Fruit fly (Drosophila melanogaster) whole organism, embryonic: ENCODE measurements around the gene CG9328.
A peak's percentile ranks its signal among the peaks of the same experiment; 100 is the strongest.

Source experiments
- Aef1 ChIP-seq: fragments of 200-800 bp; sonication (Bioruptor generic); IDR thresholded peaks from 3 replicates; pipeline ENCODE4 v1.3.6; 2022; ENCODE audit warnings: missing biosample characterization, missing genetic modification characterization
- CG10147 ChIP-seq: fragments of 200-800 bp; sonication (Bioruptor generic); optimal IDR thresholded peaks from 2 replicates; lab custom pipeline; 2019; ENCODE audit warnings: missing biosample characterization, mild to moderate bottlenecking, missing genetic modification characterization, moderate library complexity
- CG12071 ChIP-seq: fragments of 200-800 bp; sonication (Bioruptor generic); optimal IDR thresholded peaks from 3 replicates; lab custom pipeline; 2018; ENCODE audit warnings: missing biosample characterization, mild to moderate bottlenecking, missing genetic modification characterization
- CG1233 ChIP-seq: fragments of 200-800 bp; sonication (Bioruptor generic); optimal IDR thresholded peaks from 4 replicates; lab custom pipeline; 2018; ENCODE audit warnings: missing biosample characterization, mild to moderate bottlenecking, missing genetic modification characterization
- CG14667 ChIP-seq: fragments of 200-800 bp; sonication (Bioruptor generic); IDR thresholded peaks from 2 replicates; pipeline ENCODE4 v1.3.6; 2022; ENCODE audit warnings: missing biosample characterization, missing genetic modification characterization
- CG14710 ChIP-seq: fragments of 200-800 bp; sonication (Bioruptor generic); optimal IDR thresholded peaks from 3 replicates; lab custom pipeline; 2019; ENCODE audit warnings: missing biosample characterization, mild to moderate bottlenecking, missing genetic modification characterization, moderate library complexity
- CG14860 ChIP-seq: fragments of 200-800 bp; sonication (Bioruptor generic); IDR thresholded peaks from 3 replicates; pipeline ENCODE4 v1.3.6; 2022; ENCODE audit warnings: missing biosample characterization, missing genetic modification characterization; ENCODE audit not compliant: partially characterized antibody
- CG14965 ChIP-seq: fragments of 200-800 bp; sonication (Bioruptor generic); optimal IDR thresholded peaks from 2 replicates; lab custom pipeline; 2016; ENCODE audit warnings: missing biosample characterization, missing genetic modification characterization, borderline replicate concordance
- CG1602 ChIP-seq: fragments of 200-800 bp; sonication (Bioruptor generic); optimal IDR thresholded peaks from 3 replicates; lab custom pipeline; 2016; ENCODE audit warnings: missing biosample characterization, missing genetic modification characterization
- CG16779 ChIP-seq: fragments of 200-800 bp; sonication (Bioruptor generic); IDR thresholded peaks from 2 replicates; pipeline ENCODE4 v1.3.6; 2022; ENCODE audit warnings: missing biosample characterization, missing genetic modification characterization
- CG1792 ChIP-seq: fragments of 200-800 bp; sonication (Bioruptor generic); optimal IDR thresholded peaks from 2 replicates; lab custom pipeline; 2016; ENCODE audit warnings: missing biosample characterization, missing genetic modification characterization
- CG18011 ChIP-seq: fragments of 200-800 bp; sonication (Bioruptor generic); optimal IDR thresholded peaks from 2 replicates; lab custom pipeline; 2017; ENCODE audit warnings: missing biosample characterization, missing genetic modification characterization, mild to moderate bottlenecking, moderate library complexity, missing genotype
- CG2120 ChIP-seq: fragments of 200-800 bp; sonication (Bioruptor generic); optimal IDR thresholded peaks from 3 replicates; lab custom pipeline; 2016; ENCODE audit warnings: missing biosample characterization, missing genetic modification characterization
- CG31224 ChIP-seq: fragments of 200-800 bp; sonication (Bioruptor generic); IDR thresholded peaks from 2 replicates; pipeline ENCODE4 v1.3.6; 2022; ENCODE audit warnings: missing biosample characterization, missing genetic modification characterization
- CG31365 ChIP-seq: fragments of 200-800 bp; sonication (Bioruptor generic); optimal IDR thresholded peaks from 2 replicates; lab custom pipeline; 2018; ENCODE audit warnings: missing biosample characterization, mild to moderate bottlenecking, missing genetic modification characterization
- CG3163 ChIP-seq: fragments of 200-800 bp; sonication (Bioruptor generic); optimal IDR thresholded peaks from 3 replicates; lab custom pipeline; 2016; ENCODE audit warnings: missing biosample characterization, missing genetic modification characterization
- CG32532 ChIP-seq: fragments of 200-800 bp; sonication (Bioruptor generic); IDR thresholded peaks from 2 replicates; pipeline ENCODE4 v1.3.6; 2022; ENCODE audit warnings: missing biosample characterization, missing genetic modification characterization
- CG43689 ChIP-seq: fragments of 200-800 bp; sonication (Bioruptor generic); IDR thresholded peaks from 2 replicates; pipeline ENCODE4 v1.3.6; 2022; ENCODE audit warnings: missing biosample characterization, missing genetic modification characterization
- CG5245 ChIP-seq: fragments of 200-800 bp; sonication (Bioruptor generic); optimal IDR thresholded peaks from 3 replicates; lab custom pipeline; 2016; ENCODE audit warnings: missing biosample characterization, missing genetic modification characterization
- CG5953 ChIP-seq: fragments of 200-800 bp; sonication (Bioruptor generic); IDR thresholded peaks from 2 replicates; pipeline ENCODE4 v1.3.6; 2022; ENCODE audit warnings: missing biosample characterization, missing genetic modification characterization
- CG6175 ChIP-seq: fragments of 200-800 bp; sonication (Bioruptor generic); IDR thresholded peaks from 3 replicates; pipeline ENCODE4 v1.3.6; 2022; ENCODE audit warnings: missing biosample characterization, missing genetic modification characterization
- CG6683 ChIP-seq: fragments of 200-800 bp; sonication (Bioruptor generic); optimal IDR thresholded peaks from 2 replicates; lab custom pipeline; 2017; ENCODE audit warnings: missing biosample characterization, mild to moderate bottlenecking, missing genetic modification characterization, missing genetic modification reagents
- CG6689 ChIP-seq: fragments of 200-800 bp; sonication (Bioruptor generic); IDR thresholded peaks from 2 replicates; pipeline ENCODE4 v1.3.6; 2022; ENCODE audit warnings: missing biosample characterization, missing genetic modification characterization
- CG7556 ChIP-seq: fragments of 200-800 bp; sonication (Bioruptor generic); optimal IDR thresholded peaks from 2 replicates; lab custom pipeline; 2017; ENCODE audit warnings: missing biosample characterization, mild to moderate bottlenecking, missing genetic modification characterization
- CG7745 ChIP-seq: fragments of 200-800 bp; sonication (Bioruptor generic); optimal IDR thresholded peaks from 2 replicates; lab custom pipeline; 2018; ENCODE audit warnings: missing biosample characterization, mild to moderate bottlenecking, missing genetic modification characterization, moderate library complexity
- CG9817 ChIP-seq: fragments of 200-800 bp; sonication (Bioruptor generic); optimal IDR thresholded peaks from 2 replicates; lab custom pipeline; 2018; ENCODE audit warnings: missing biosample characterization, mild to moderate bottlenecking, missing genetic modification characterization, moderate library complexity
- D ChIP-seq, 2 experiments: fragments of 200-800 bp in 1 of 2; fragments of >200 bp in 1 of 2; sonication (Bioruptor generic) in 1 of 2; optimal IDR thresholded peaks; 2 replicates in 1 of 2; 3 replicates in 1 of 2; lab custom pipeline; 2017; ENCODE audit warnings: mild to moderate bottlenecking in 1 of 2, missing biosample characterization in 1 of 2, missing genetic modification characterization in 1 of 2, missing genetic modification reagents in 1 of 2
- Dbx ChIP-seq: fragments of 200-800 bp; sonication (Bioruptor generic); IDR thresholded peaks from 3 replicates; pipeline ENCODE4 v1.3.6; 2022; ENCODE audit warnings: missing biosample characterization, missing genetic modification characterization
- Ets97D ChIP-seq: fragments of 200-800 bp; sonication (Bioruptor generic); optimal IDR thresholded peaks from 3 replicates; lab custom pipeline; 2016; ENCODE audit warnings: missing biosample characterization, missing genetic modification characterization
- H2.0 ChIP-seq: fragments of 200-800 bp; sonication (Bioruptor generic); IDR thresholded peaks from 2 replicates; pipeline ENCODE4 v1.3.6; 2022; ENCODE audit warnings: missing biosample characterization, missing genetic modification characterization
- HLHmδ ChIP-seq: fragments of 200-800 bp; sonication (Bioruptor generic); optimal IDR thresholded peaks from 2 replicates; lab custom pipeline; 2018; ENCODE audit warnings: missing biosample characterization, mild to moderate bottlenecking, missing genetic modification characterization, moderate library complexity
- Usf ChIP-seq: fragments of 200-800 bp; sonication (Bioruptor generic); optimal IDR thresholded peaks from 2 replicates; lab custom pipeline; 2017; ENCODE audit warnings: missing genotype, missing biosample characterization, missing genetic modification characterization
- Xrp1 ChIP-seq: fragments of 200-800 bp; sonication (Bioruptor generic); IDR thresholded peaks from 2 replicates; pipeline ENCODE4 v1.3.6; 2022; ENCODE audit warnings: missing biosample characterization, missing genetic modification characterization
- aop ChIP-seq: fragments of 200-800 bp; sonication (Bioruptor generic); IDR thresholded peaks from 2 replicates; pipeline ENCODE4 v1.3.6; 2022; ENCODE audit warnings: missing biosample characterization, missing genetic modification characterization
- cad ChIP-seq: fragments of >200 bp; optimal IDR thresholded peaks from 2 replicates; lab custom pipeline; 2017; ENCODE audit warnings: missing biosample characterization, missing genetic modification characterization
- ci ChIP-seq: fragments of 200-800 bp; sonication (Bioruptor generic); IDR thresholded peaks from 3 replicates; pipeline ENCODE4 v1.3.6; 2022; ENCODE audit warnings: missing biosample characterization, missing genetic modification characterization
- crp ChIP-seq, 2 experiments: fragments of 200-800 bp; sonication (Bioruptor generic); optimal IDR thresholded peaks; 2 replicates in 1 of 2; 3 replicates in 1 of 2; lab custom pipeline; 2017; ENCODE audit warnings: missing biosample characterization in 2 of 2, missing genetic modification characterization in 2 of 2, mild to moderate bottlenecking in 1 of 2, moderate library complexity in 1 of 2
- fd3F ChIP-seq: fragments of 200-800 bp; sonication (Bioruptor generic); optimal IDR thresholded peaks from 2 replicates; lab custom pipeline; 2018; ENCODE audit warnings: missing biosample characterization, mild to moderate bottlenecking, missing genetic modification characterization, moderate library complexity
- ftz-f1 ChIP-seq: fragments of 200-800 bp; sonication (Bioruptor generic); optimal IDR thresholded peaks from 2 replicates; lab custom pipeline; 2016; ENCODE audit warnings: missing biosample characterization, missing genetic modification characterization
- gem ChIP-seq: fragments of 200-800 bp; sonication (Bioruptor generic); optimal IDR thresholded peaks from 2 replicates; lab custom pipeline; 2019; ENCODE audit warnings: missing biosample characterization, mild to moderate bottlenecking, missing genetic modification characterization, moderate library complexity
- mld ChIP-seq: fragments of 200-800 bp; sonication (Bioruptor generic); IDR thresholded peaks from 3 replicates; pipeline ENCODE4 v1.3.6; 2022; ENCODE audit warnings: missing biosample characterization, missing genetic modification characterization; ENCODE audit not compliant: partially characterized antibody
- nau ChIP-seq: fragments of 200-800 bp; sonication (Bioruptor generic); optimal IDR thresholded peaks from 3 replicates; lab custom pipeline; 2017; ENCODE audit warnings: missing biosample characterization, mild to moderate bottlenecking, missing genetic modification characterization, missing genetic modification reagents
- nmo ChIP-seq: fragments of 200-800 bp; sonication (Bioruptor generic); optimal IDR thresholded peaks from 2 replicates; lab custom pipeline; 2018; ENCODE audit warnings: missing biosample characterization, mild to moderate bottlenecking, missing genetic modification characterization, moderate library complexity
- oc ChIP-seq: fragments of 200-800 bp; sonication (Bioruptor generic); optimal IDR thresholded peaks from 2 replicates; lab custom pipeline; 2018; ENCODE audit warnings: missing biosample characterization, mild to moderate bottlenecking, missing genetic modification characterization, moderate library complexity
- onecut ChIP-seq: fragments of 200-800 bp; sonication (Bioruptor generic); IDR thresholded peaks from 2 replicates; pipeline ENCODE4 v1.3.6; 2022; ENCODE audit warnings: missing biosample characterization, missing genetic modification characterization
- scrt ChIP-seq: fragments of 200-800 bp; sonication (Bioruptor generic); optimal IDR thresholded peaks from 2 replicates; lab custom pipeline; 2018; ENCODE audit warnings: missing biosample characterization, mild to moderate bottlenecking, missing genetic modification characterization, moderate library complexity
- sisA ChIP-seq: fragments of 200-800 bp; sonication (Bioruptor generic); IDR thresholded peaks from 2 replicates; pipeline ENCODE4 v1.3.6; 2022; ENCODE audit warnings: missing biosample characterization, missing genetic modification characterization
- twi ChIP-seq: fragments of 200-800 bp; optimal IDR thresholded peaks from 2 replicates; lab custom pipeline; 2019; ENCODE audit warnings: missing biosample characterization, mild to moderate bottlenecking, missing genetic modification characterization, moderate library complexity
- zen ChIP-seq: fragments of 200-800 bp; sonication (Bioruptor generic); optimal IDR thresholded peaks from 3 replicates; lab custom pipeline; 2018; ENCODE audit warnings: missing biosample characterization, mild to moderate bottlenecking, missing genetic modification characterization, moderate library complexity

CG9328 gene

DNA sequence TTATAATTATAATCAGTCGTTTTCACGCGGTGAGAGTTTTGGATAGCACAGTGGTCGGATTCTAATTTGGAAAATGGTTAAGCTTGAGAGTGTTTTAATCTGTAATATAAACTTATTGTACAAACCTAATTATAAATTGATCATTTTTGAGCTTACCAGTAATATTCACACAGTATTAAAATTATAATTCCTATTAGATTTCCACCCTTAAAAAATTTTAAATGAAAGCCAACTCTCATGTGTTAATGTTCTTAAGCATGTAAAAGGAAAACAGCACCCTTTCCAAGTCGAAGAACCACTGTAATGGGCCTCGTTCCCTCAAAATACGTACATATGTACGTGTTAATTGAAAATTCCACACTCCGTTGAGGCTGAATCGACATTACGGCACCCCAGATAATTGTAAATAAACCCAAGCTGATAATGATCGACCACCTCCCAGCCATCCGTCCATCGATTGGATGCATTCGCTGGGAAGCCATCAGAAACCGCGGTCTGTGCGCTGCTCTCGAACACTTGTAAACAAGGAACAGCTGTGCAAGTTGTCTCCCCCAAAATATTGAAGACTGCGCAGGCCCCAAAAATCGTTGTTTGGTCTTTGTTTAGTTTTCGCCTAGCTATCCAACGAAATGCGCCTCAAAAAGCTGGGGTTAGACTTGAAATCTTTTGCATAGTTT lies 37.6 kb upstream of the CG9328 start (continued):
- TF ChIP-seq CG31365 (tag; lab: Kevin White, UChicago) (no peak), CG7745 (no peak), zen (tag; lab: Kevin White, UChicago) (no peak), Dbx (GFP tag; lab: Robert Waterston, UW) (peak; percentile 36; the same call in 1 of the 3 replicates), CG1792 (GFP tag; lab: Kevin White, UChicago) (no peak), CG31224 (no peak), fd3F (GFP tag; lab: Kevin White, UChicago) (peak; percentile 43), CG18011 (no peak), CG12071 (GFP tag; lab: Kevin White, UChicago) (no peak), onecut (GFP tag; lab: Robert Waterston, UW) (peak; percentile 66), Ets97D (GFP tag; lab: Kevin White, UChicago) (no peak), CG1233 (peak; percentile 54), nau (peak; percentile 8), nmo (GFP tag; lab: Kevin White, UChicago) (peak; percentile 72), sisA (GFP tag; lab: Robert Waterston, UW) (peak; percentile 34), CG5953 (GFP tag; lab: Robert Waterston, UW) (no peak), CG6689 (GFP tag; lab: Robert Waterston, UW) (peak; percentile 59), ftz-f1 (GFP tag; lab: Kevin White, UChicago) (no peak), scrt (no peak), CG43689 (no peak), CG6175 (GFP tag; lab: Robert Waterston, UW) (no peak), CG32532 (peak; percentile 62), mld (GFP tag; lab: Robert Waterston, UW) (no peak), Usf (GFP tag; lab: Kevin White, UChicago) (no peak), CG14860 (GFP tag; lab: Robert Waterston, UW) (no peak), CG2120 (GFP tag; lab: Kevin White, UChicago) (peak; percentile 51), CG6683 (GFP tag; lab: Kevin White, UChicago) (no peak), ci (GFP tag; lab: Robert Waterston, UW) (peak; percentile 6; the same call in 1 of the 3 replicates), aop (GFP tag; lab: Robert Waterston, UW) (no peak), CG3163 (no peak), CG7556 (GFP tag; lab: Kevin White, UChicago) (peak; percentile 26), H2.0 (no peak), cad (GFP tag; lab: Kevin White, UChicago) (no peak), CG14965 (GFP tag; lab: Kevin White, UChicago) (no peak), CG14667 (GFP tag; lab: Robert Waterston, UW) (no peak), CG1602 (GFP tag; lab: Kevin White, UChicago) (peak; percentile 40), Xrp1 (GFP tag; lab: Robert Waterston, UW) (peak; percentile 69), oc (tag; lab: Kevin White, UChicago) (no peak), Aef1 (GFP tag; lab: Robert Waterston, UW) (peak; percentile 31; the same call in 1 of the 3 replicates), HLHmδ (no peak), crp (GFP tag; optimal IDR thresholded peaks at IDR 0.05; lab: Kevin White, UChicago) (peak in 1 of 2 experiments; percentile 34), twi (tag; lab: Kevin White, UChicago) (no peak), CG5245 (no peak), CG10147 (GFP tag; lab: Kevin White, UChicago) (no peak), CG9817 (peak; percentile 41), CG14710 (tag; lab: Kevin White, UChicago) (peak; percentile 32), gem (tag; lab: Kevin White, UChicago) (peak; percentile 79), CG16779 (GFP tag; lab: Robert Waterston, UW) (no peak), D (optimal IDR thresholded peaks at IDR 0.05; lab: Kevin White, UChicago) (no peak), D (GFP tag; optimal IDR thresholded peaks at IDR 0.05; lab: Kevin White, UChicago) (peak; percentile 35)
